Worm (Caenorhabditis elegans) whole organism, young adult: ENCODE results near the gene aldo-1.
A peak's percentile ranks its signal among the peaks of the same experiment; 100 is the strongest.

Source experiments
- B0261.1 ChIP-seq: sonication (generic microtip); optimal IDR thresholded peaks from 2 replicates; lab custom pipeline; 2016; ENCODE audit warnings: mild to moderate bottlenecking, missing genetic modification characterization, moderate library complexity, missing compliant biosample characterization
- B0336.3 ChIP-seq: fragments of 200-800 bp; sonication (Bioruptor generic); IDR thresholded peaks from 2 replicates; pipeline ENCODE4 v1.3.6; 2022; ENCODE audit warnings: missing genetic modification characterization, missing compliant biosample characterization
- C17E4.6 ChIP-seq: fragments of 200-800 bp; sonication (Bioruptor generic); IDR thresholded peaks from 2 replicates; pipeline ENCODE4 v1.3.6; 2022; ENCODE audit warnings: missing genetic modification reagents, missing genetic modification characterization, missing compliant biosample characterization
- F37B4.10 ChIP-seq: fragments of 200-800 bp; sonication (Bioruptor generic); IDR thresholded peaks from 2 replicates; pipeline ENCODE4 v1.3.6; 2022; ENCODE audit warnings: missing genetic modification characterization, missing compliant biosample characterization
- F52B5.7 ChIP-seq: sonication (generic microtip); optimal IDR thresholded peaks from 2 replicates; lab custom pipeline; 2016; ENCODE audit warnings: mild to moderate bottlenecking, missing genetic modification characterization, missing compliant biosample characterization
- F57C9.4 ChIP-seq: sonication (generic microtip); optimal IDR thresholded peaks from 2 replicates; lab custom pipeline; 2017; ENCODE audit warnings: mild to moderate bottlenecking, missing genetic modification characterization, missing compliant biosample characterization
- Y53G8AR.9 ChIP-seq: fragments of 200-800 bp; sonication (Bioruptor generic); conservative IDR thresholded peaks from 2 replicates; pipeline ENCODE4 v1.3.6; 2022; ENCODE audit warnings: missing genetic modification reagents, missing genetic modification characterization, missing compliant biosample characterization
- Y67H2A.10 ChIP-seq: fragments of 200-800 bp; sonication (Bioruptor generic); conservative IDR thresholded peaks from 2 replicates; pipeline ENCODE4 v1.3.6; 2022; ENCODE audit warnings: missing genetic modification reagents, missing genetic modification characterization, missing compliant biosample characterization
- ZK185.1 ChIP-seq: sonication (generic microtip); optimal IDR thresholded peaks from 2 replicates; lab custom pipeline; 2016; ENCODE audit warnings: mild to moderate bottlenecking, missing genetic modification characterization, missing compliant biosample characterization; ENCODE audit not compliant: poor library complexity, severe bottlenecking
- ama-1 ChIP-seq, 3 experiments: fragments of 150-350 bp in 1 of 3; sonication (generic microtip) in 2 of 3; optimal IDR thresholded peaks; 2 replicates each; lab custom pipeline; 2014 to 2018; ENCODE audit warnings: missing biosample characterization in 2 of 3, missing genetic modification characterization in 2 of 3, missing genetic modification reagents in 2 of 3
- aptf-3 ChIP-seq: fragments of 200-800 bp; sonication (Bioruptor generic); IDR thresholded peaks from 2 replicates; pipeline ENCODE4 v1.3.6; 2022; ENCODE audit warnings: missing genetic modification characterization, missing compliant biosample characterization
- attf-6 ChIP-seq: fragments of 200-800 bp; sonication (Bioruptor generic); IDR thresholded peaks from 2 replicates; pipeline ENCODE4 v1.3.6; 2022; ENCODE audit warnings: missing genetic modification reagents, missing genetic modification characterization, missing compliant biosample characterization
- bed-2 ChIP-seq: fragments of 200-800 bp; sonication (Bioruptor generic); IDR thresholded peaks from 2 replicates; pipeline ENCODE4 v1.3.6; 2022; ENCODE audit warnings: missing genetic modification reagents, missing genetic modification characterization, missing compliant biosample characterization
- cebp-1 ChIP-seq, 2 experiments: fragments of 200-800 bp in 1 of 2; sonication (Bioruptor generic) in 1 of 2; sonication (generic microtip) in 1 of 2; IDR thresholded peaks in 1 of 2; optimal IDR thresholded peaks in 1 of 2; 2 replicates each; pipeline versions ENCODE4 v1.3.6 to Lab custom; 2017 to 2022; ENCODE audit warnings: missing compliant biosample characterization in 2 of 2, missing genetic modification characterization in 2 of 2, mild to moderate bottlenecking in 1 of 2, missing genetic modification reagents in 1 of 2, moderate library complexity in 1 of 2
- ceh-27 ChIP-seq: fragments of 200-800 bp; sonication (Bioruptor generic); optimal IDR thresholded peaks from 2 replicates; lab custom pipeline; 2018; ENCODE audit warnings: mild to moderate bottlenecking, missing genetic modification characterization, moderate library complexity, missing compliant biosample characterization
- ceh-58 ChIP-seq: fragments of 200-800 bp; sonication (Bioruptor generic); IDR thresholded peaks from 2 replicates; pipeline ENCODE4 v1.3.6; 2022; ENCODE audit warnings: missing genetic modification characterization, missing compliant biosample characterization
- chd-7 ChIP-seq: sonication (generic microtip); optimal IDR thresholded peaks from 2 replicates; lab custom pipeline; 2016; ENCODE audit warnings: mild to moderate bottlenecking, missing genetic modification characterization, moderate library complexity, missing compliant biosample characterization
- dox-1 ChIP-seq: fragments of 200-800 bp; sonication (Bioruptor generic); IDR thresholded peaks from 2 replicates; pipeline ENCODE4 v1.3.6; 2022; ENCODE audit warnings: missing genetic modification reagents, missing genetic modification characterization, missing compliant biosample characterization
- dpff-1 ChIP-seq: sonication (generic microtip); optimal IDR thresholded peaks from 2 replicates; lab custom pipeline; 2017; ENCODE audit warnings: mild to moderate bottlenecking, missing genetic modification characterization, missing compliant biosample characterization
- ekl-4 ChIP-seq: fragments of 200-800 bp; sonication (Bioruptor generic); IDR thresholded peaks from 2 replicates; pipeline ENCODE4 v1.3.6; 2022; ENCODE audit warnings: missing genetic modification reagents, missing genetic modification characterization, missing compliant biosample characterization
- hlh-12 ChIP-seq: sonication (generic microtip); optimal IDR thresholded peaks from 2 replicates; lab custom pipeline; 2016; ENCODE audit warnings: missing genetic modification characterization, missing compliant biosample characterization
- hmg-1.2 ChIP-seq: fragments of 200-800 bp; sonication (Bioruptor generic); IDR thresholded peaks from 2 replicates; pipeline ENCODE4 v1.3.6; 2022; ENCODE audit warnings: missing genetic modification reagents, missing genetic modification characterization, missing compliant biosample characterization
- hmg-20 ChIP-seq: fragments of 200-800 bp; sonication (Bioruptor generic); IDR thresholded peaks from 2 replicates; pipeline ENCODE4 v1.3.6; 2022; ENCODE audit warnings: missing genetic modification reagents, missing genetic modification characterization, missing compliant biosample characterization
- let-526 ChIP-seq: fragments of 200-800 bp; sonication (Bioruptor generic); IDR thresholded peaks from 2 replicates; pipeline ENCODE4 v1.3.6; 2022; ENCODE audit warnings: missing genetic modification reagents, missing genetic modification characterization, missing compliant biosample characterization
- madf-6 ChIP-seq: fragments of 200-800 bp; sonication (Bioruptor generic); IDR thresholded peaks from 2 replicates; pipeline ENCODE4 v1.3.6; 2022; ENCODE audit warnings: missing genetic modification reagents, missing genetic modification characterization, missing compliant biosample characterization
- mcd-1 ChIP-seq: fragments of 200-800 bp; sonication (Bioruptor generic); IDR thresholded peaks from 2 replicates; pipeline ENCODE4 v1.3.6; 2022; ENCODE audit warnings: missing genetic modification reagents, missing genetic modification characterization, missing compliant biosample characterization
- nhr-80 ChIP-seq: sonication (generic microtip); optimal IDR thresholded peaks from 2 replicates; lab custom pipeline; 2016; ENCODE audit warnings: missing genetic modification characterization, missing compliant biosample characterization
- repo-1 ChIP-seq: sonication (generic microtip); optimal IDR thresholded peaks from 2 replicates; lab custom pipeline; 2017; ENCODE audit warnings: mild to moderate bottlenecking, missing genetic modification characterization, missing compliant biosample characterization
- sea-2 ChIP-seq: fragments of 200-800 bp; sonication (Bioruptor generic); IDR thresholded peaks from 2 replicates; pipeline ENCODE4 v1.3.6; 2022; ENCODE audit warnings: missing genetic modification characterization, missing compliant biosample characterization
- snpc-1.1 ChIP-seq: sonication (generic microtip); optimal IDR thresholded peaks from 2 replicates; lab custom pipeline; 2017; ENCODE audit warnings: missing genetic modification characterization, mild to moderate bottlenecking, missing compliant biosample characterization, antibody characterized with exemption, moderate library complexity, missing genotype, missing genetic modification reagents; ENCODE audit not compliant: insufficient read depth
- snpc-1.3 ChIP-seq: sonication (generic microtip); optimal IDR thresholded peaks from 2 replicates; lab custom pipeline; 2017; ENCODE audit warnings: missing genetic modification characterization, mild to moderate bottlenecking, missing compliant biosample characterization, antibody characterized with exemption, moderate library complexity, missing genotype, missing genetic modification reagents; ENCODE audit not compliant: insufficient read depth
- tbx-9 ChIP-seq: sonication (generic microtip); optimal IDR thresholded peaks from 2 replicates; lab custom pipeline; 2016; ENCODE audit warnings: borderline replicate concordance, missing genetic modification characterization, inconsistent platforms, missing compliant biosample characterization
- unc-62 ChIP-seq: fragments of 150-350 bp; optimal IDR thresholded peaks from 2 replicates; lab custom pipeline; 2014; ENCODE audit warnings: missing biosample characterization, missing genetic modification reagents, missing genetic modification characterization
- xnd-1 ChIP-seq: sonication (generic microtip); optimal IDR thresholded peaks from 2 replicates; lab custom pipeline; 2016; ENCODE audit warnings: missing genotype, missing genetic modification reagents, missing genetic modification characterization, missing compliant biosample characterization
- zim-3 ChIP-seq: sonication (generic microtip); optimal IDR thresholded peaks from 2 replicates; lab custom pipeline; 2017; ENCODE audit warnings: mild to moderate bottlenecking, missing genetic modification characterization, moderate library complexity, missing compliant biosample characterization
- ztf-25 ChIP-seq: fragments of 200-800 bp; sonication (Bioruptor generic); IDR thresholded peaks from 2 replicates; pipeline ENCODE4 v1.3.6; 2022; ENCODE audit warnings: missing genetic modification reagents, missing genetic modification characterization, missing compliant biosample characterization

aldo-1 gene

DNA sequence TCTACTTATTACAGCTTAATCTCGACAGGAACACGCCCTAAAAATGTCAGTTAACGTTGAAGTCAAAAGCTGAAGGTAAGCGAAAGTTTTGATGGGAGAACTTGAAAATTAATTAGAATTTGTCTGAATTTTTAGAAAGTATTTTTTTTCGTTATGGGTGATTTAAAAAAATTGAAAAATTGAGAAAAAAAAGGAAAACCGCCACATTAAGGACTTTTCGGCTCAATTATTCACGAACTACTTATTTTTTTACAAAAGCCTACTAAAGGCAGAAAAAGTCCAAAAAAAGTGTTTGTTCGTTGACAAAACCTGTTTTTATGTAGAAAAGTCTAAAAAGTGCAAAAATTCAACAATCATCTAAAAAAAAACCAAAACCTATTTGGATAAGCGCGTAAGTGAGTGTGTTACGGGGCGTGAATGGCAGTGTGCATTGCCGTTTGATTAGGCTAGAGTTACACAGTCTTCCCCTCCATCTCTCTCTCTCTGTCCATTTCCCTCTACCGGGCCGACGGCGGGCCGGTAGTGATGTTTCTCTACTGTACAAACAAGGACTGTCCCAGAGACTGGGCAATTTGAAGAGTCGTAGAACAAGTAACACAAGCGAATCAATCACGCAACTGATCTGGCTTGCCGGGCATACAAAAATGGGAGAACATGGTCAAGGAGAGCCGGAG lies 37.2 kb downstream of the aldo-1 start, which contains the start of gene lron-13:
Gene lron-13, plus strand, starts transcription at position 15 of the 674 bp plus-strand sequence.
- 0 out of 2 replicates have a peak, but pooled peaks have one; percentile 28 for TF ChIP-seq attf-6 (GFP tag; lab: Robert Waterston, UW)
- no peak for TF ChIP-seq ZK185.1 (tag; lab: Kevin White, UChicago)
- no peak for TF ChIP-seq cebp-1 (GFP tag; IDR thresholded peaks at IDR 0.05; lab: Robert Waterston, UW)
- TF ChIP-seq cebp-1 (tag; optimal IDR thresholded peaks at IDR 0.05; lab: Kevin White, UChicago), result peak; percentile 13
- TF ChIP-seq nhr-80, result peak; percentile 74
- 0 out of 2 replicates have a peak, but pooled peaks have one; percentile 48 for TF ChIP-seq Y53G8AR.9 (GFP tag; lab: Robert Waterston, UW)
- 0 out of 2 replicates have a peak, but pooled peaks have one; percentile 27 for TF ChIP-seq madf-6 (GFP tag; lab: Robert Waterston, UW)
- no peak for TF ChIP-seq hmg-20 (GFP tag; lab: Robert Waterston, UW)
- no peak for TF ChIP-seq F57C9.4 (tag; lab: Kevin White, UChicago)
- TF ChIP-seq hmg-1.2, result peak; percentile 30; the same call in 1 of the 2 replicates
- TF ChIP-seq dox-1 (GFP tag; lab: Robert Waterston, UW), result peak; percentile 58
- no peak for TF ChIP-seq zim-3 (tag; lab: Kevin White, UChicago)
- TF ChIP-seq mcd-1 (GFP tag; lab: Robert Waterston, UW), result peak; percentile 49
- 0 out of 2 replicates have a peak, but pooled peaks have one; percentile 20 for TF ChIP-seq F37B4.10 (GFP tag; lab: Robert Waterston, UW)
- TF ChIP-seq chd-7 (tag; lab: Kevin White, UChicago), result peak; percentile 32
- TF ChIP-seq, all 124 proteins: peak for 10

ce11 chrIII:13526702-13527101 lies 38.0 kb downstream of the aldo-1 start:
- TF ChIP-seq ztf-25 (GFP tag; lab: Robert Waterston, UW) (no peak), ekl-4 (GFP tag; lab: Robert Waterston, UW) (0 out of 2 replicates have a peak, but pooled peaks have one; percentile 13), F52B5.7 (tag; lab: Kevin White, UChicago) (no peak)

DNA sequence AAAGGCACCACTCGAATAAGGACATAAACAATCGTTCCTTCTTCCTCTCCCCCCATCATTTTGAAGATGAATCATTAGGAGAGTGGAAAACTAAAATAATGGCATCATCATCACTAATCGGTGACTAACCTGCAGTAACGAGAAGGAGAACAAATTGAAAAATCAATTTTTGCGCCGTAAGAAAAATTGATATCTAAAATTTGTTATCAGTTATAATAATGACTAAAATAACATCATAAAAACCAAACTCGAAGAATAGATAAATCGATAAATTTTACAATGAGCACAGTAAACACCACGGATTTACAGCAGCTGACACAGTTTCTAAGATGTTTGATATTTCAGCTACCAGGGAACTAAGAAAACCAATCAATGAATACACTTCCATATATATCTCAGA lies 38.5 kb downstream of the aldo-1 start:
- TF ChIP-seq B0261.1, result no peak
- peak; percentile 36 for TF ChIP-seq nhr-80

DNA sequence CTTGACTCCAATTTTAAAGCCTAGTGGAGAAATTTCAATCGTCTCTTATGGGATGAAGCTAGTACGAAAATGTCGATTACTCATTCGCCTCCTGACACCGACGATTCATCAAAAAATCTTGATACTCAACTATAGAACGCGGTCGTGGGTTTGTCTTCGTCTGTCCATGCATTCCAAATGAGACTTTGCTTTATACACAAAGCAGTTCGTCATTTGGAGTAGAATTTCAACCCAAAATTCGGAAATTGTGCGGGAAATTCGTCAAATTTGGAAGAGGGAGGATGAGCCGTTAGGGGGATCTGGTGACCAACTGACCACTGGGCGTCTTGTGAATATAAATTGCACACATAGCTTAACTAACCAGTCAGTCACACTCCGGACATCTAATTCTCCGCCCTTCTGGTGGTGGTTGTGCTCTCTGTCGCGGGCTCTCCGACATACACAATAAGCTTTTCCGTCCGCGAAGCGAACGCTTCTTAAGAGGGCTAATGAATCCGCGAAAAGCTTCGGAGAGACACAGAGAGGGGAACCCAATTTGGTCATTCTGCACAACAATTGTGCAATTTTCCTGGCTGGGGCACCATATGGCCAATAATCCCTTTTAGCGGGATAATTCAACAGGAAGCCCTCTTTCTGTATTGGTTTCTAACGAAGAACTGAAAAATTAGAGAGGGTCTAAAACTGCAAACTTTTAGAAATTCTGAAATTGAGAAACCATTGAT lies 39.5 kb downstream of the aldo-1 start:
- TF ChIP-seq sea-2 (no peak), C17E4.6 (GFP tag; lab: Robert Waterston, UW) (no peak), hlh-12 (tag; lab: Kevin White, UChicago) (no peak), aptf-3 (no peak), tbx-9 (tag; lab: Kevin White, UChicago) (no peak), unc-62 (GFP tag; lab: Kevin White, UChicago) (no peak), ceh-58 (no peak), dpff-1 (tag; lab: Kevin White, UChicago) (no peak), zim-3 (tag; lab: Kevin White, UChicago) (no peak), B0336.3 (GFP tag; lab: Robert Waterston, UW) (no peak), Y67H2A.10 (GFP tag; lab: Robert Waterston, UW) (no peak), let-526 (GFP tag; lab: Robert Waterston, UW) (no peak), snpc-1.1 (tag; lab: Kevin White, UChicago) (no peak), F57C9.4 (tag; lab: Kevin White, UChicago) (no peak), ceh-27 (GFP tag; lab: Kevin White, UChicago) (no peak), xnd-1 (tag; lab: Kevin White, UChicago) (no peak), snpc-1.3 (tag; lab: Kevin White, UChicago) (no peak), ama-1 (optimal IDR thresholded peaks at IDR 0.05; lab: Kevin White, UChicago) (no peak), ama-1 (GFP tag; optimal IDR thresholded peaks at IDR 0.05; lab: Kevin White, UChicago) (no peak), repo-1 (tag; lab: Kevin White, UChicago) (no peak), bed-2 (GFP tag; lab: Robert Waterston, UW) (no peak)
